Worm (Caenorhabditis elegans) whole organism, late embryonic: ENCODE results near the gene F59B2.8.

Experiments
- C08G9.2 ChIP-seq: sonication (generic microtip); optimal IDR thresholded peaks from 2 replicates; lab custom pipeline; 2016; ENCODE audit warnings: mild to moderate bottlenecking, missing genetic modification characterization, moderate library complexity, missing compliant biosample characterization
- C38D4.7 ChIP-seq: fragments of 200-800 bp; sonication (Bioruptor generic); optimal IDR thresholded peaks from 2 replicates; lab custom pipeline; 2018; ENCODE audit warnings: mild to moderate bottlenecking, missing genetic modification characterization, moderate library complexity, missing compliant biosample characterization
- F13H6.1 ChIP-seq: sonication (generic microtip); optimal IDR thresholded peaks from 2 replicates; lab custom pipeline; 2016; ENCODE audit warnings: missing genetic modification characterization, missing compliant biosample characterization
- K09A11.1 ChIP-seq: sonication (generic microtip); optimal IDR thresholded peaks from 2 replicates; lab custom pipeline; 2017; ENCODE audit warnings: antibody characterized with exemption, mild to moderate bottlenecking, missing genetic modification characterization, missing compliant biosample characterization; ENCODE audit not compliant: insufficient read depth
- ahr-1 ChIP-seq: sonication (generic microtip); optimal IDR thresholded peaks from 2 replicates; lab custom pipeline; 2016; ENCODE audit warnings: missing genetic modification characterization, missing compliant biosample characterization
- ceh-18 ChIP-seq: sonication (generic microtip); optimal IDR thresholded peaks from 2 replicates; lab custom pipeline; 2016; ENCODE audit warnings: missing genetic modification characterization, missing compliant biosample characterization
- ceh-34 ChIP-seq: sonication (generic microtip); optimal IDR thresholded peaks from 2 replicates; lab custom pipeline; 2016; ENCODE audit warnings: mild to moderate bottlenecking, missing genetic modification characterization, missing compliant biosample characterization
- ceh-45 ChIP-seq: fragments of 200-800 bp; sonication (Bioruptor generic); IDR thresholded peaks from 2 replicates; pipeline ENCODE4 v1.3.6; 2022; ENCODE audit warnings: missing genetic modification reagents, missing genetic modification characterization, missing compliant biosample characterization
- ceh-48 ChIP-seq: sonication (generic microtip); optimal IDR thresholded peaks from 2 replicates; lab custom pipeline; 2016; ENCODE audit warnings: missing genetic modification characterization, inconsistent platforms, missing compliant biosample characterization
- che-1 ChIP-seq: sonication (generic microtip); optimal IDR thresholded peaks from 2 replicates; lab custom pipeline; 2016; ENCODE audit warnings: mild to moderate bottlenecking, missing genetic modification characterization, missing compliant biosample characterization
- dmd-4 ChIP-seq: sonication (generic microtip); optimal IDR thresholded peaks from 2 replicates; lab custom pipeline; 2016; ENCODE audit warnings: borderline replicate concordance, missing genetic modification characterization, missing compliant biosample characterization
- dve-1 ChIP-seq: sonication (generic microtip); optimal IDR thresholded peaks from 2 replicates; lab custom pipeline; 2017; ENCODE audit warnings: antibody characterized with exemption, mild to moderate bottlenecking, missing genetic modification characterization, missing compliant biosample characterization
- elt-2 ChIP-seq: sonication (generic microtip); optimal IDR thresholded peaks from 2 replicates; lab custom pipeline; 2016; ENCODE audit warnings: missing genetic modification reagents, missing genetic modification characterization, missing compliant biosample characterization
- ets-4 ChIP-seq: sonication (generic microtip); optimal IDR thresholded peaks from 2 replicates; lab custom pipeline; 2016; ENCODE audit warnings: missing genetic modification characterization, missing compliant biosample characterization
- fkh-10 ChIP-seq: fragments of 150-350 bp; optimal IDR thresholded peaks from 2 replicates; lab custom pipeline; 2014; ENCODE audit warnings: missing biosample characterization, missing genetic modification reagents, missing genetic modification characterization
- fkh-6 ChIP-seq: sonication (generic microtip); optimal IDR thresholded peaks from 2 replicates; lab custom pipeline; 2016; ENCODE audit warnings: missing genetic modification characterization, missing compliant biosample characterization
- hlh-13 ChIP-seq: fragments of 200-800 bp; sonication (Bioruptor generic); optimal IDR thresholded peaks from 2 replicates; lab custom pipeline; 2018; ENCODE audit warnings: mild to moderate bottlenecking, missing genetic modification characterization, missing compliant biosample characterization
- hlh-30 ChIP-seq: sonication (generic microtip); optimal IDR thresholded peaks from 2 replicates; lab custom pipeline; 2017; ENCODE audit warnings: antibody characterized with exemption, missing genetic modification characterization, missing compliant biosample characterization; ENCODE audit not compliant: insufficient read depth
- hlh-6 ChIP-seq: sonication (generic microtip); optimal IDR thresholded peaks from 2 replicates; lab custom pipeline; 2016; ENCODE audit warnings: missing genotype, missing genetic modification characterization, missing compliant biosample characterization
- hlh-8 ChIP-seq: sonication (generic microtip); optimal IDR thresholded peaks from 2 replicates; lab custom pipeline; 2016; ENCODE audit warnings: missing genotype, missing genetic modification characterization, missing compliant biosample characterization
- lim-6 ChIP-seq: sonication (generic microtip); optimal IDR thresholded peaks from 2 replicates; lab custom pipeline; 2016; ENCODE audit warnings: missing genetic modification characterization, missing compliant biosample characterization
- lin-11 ChIP-seq: fragments of 200-800 bp; sonication (Bioruptor generic); optimal IDR thresholded peaks from 2 replicates; lab custom pipeline; 2018; ENCODE audit warnings: mild to moderate bottlenecking, missing genetic modification characterization, missing compliant biosample characterization
- nhr-232 ChIP-seq: sonication (generic microtip); optimal IDR thresholded peaks from 2 replicates; lab custom pipeline; 2016; ENCODE audit warnings: missing genetic modification characterization, missing compliant biosample characterization
- npax-4 ChIP-seq: sonication (generic microtip); optimal IDR thresholded peaks from 2 replicates; lab custom pipeline; 2016; ENCODE audit warnings: missing genetic modification characterization, missing compliant biosample characterization
- pag-3 ChIP-seq: sonication (generic microtip); optimal IDR thresholded peaks from 2 replicates; lab custom pipeline; 2016; ENCODE audit warnings: missing compliant biosample characterization, missing genetic modification characterization, borderline replicate concordance
- pat-9 ChIP-seq: fragments of 200-800 bp; sonication (Bioruptor generic); optimal IDR thresholded peaks from 2 replicates; lab custom pipeline; 2018; ENCODE audit warnings: mild to moderate bottlenecking, missing genetic modification characterization, moderate library complexity, missing compliant biosample characterization
- pha-2 ChIP-seq: sonication (generic microtip); optimal IDR thresholded peaks from 2 replicates; lab custom pipeline; 2017; ENCODE audit warnings: mild to moderate bottlenecking, missing genetic modification characterization, missing compliant biosample characterization
- pha-4 ChIP-seq: fragments of 150-350 bp; optimal IDR thresholded peaks from 2 replicates; lab custom pipeline; 2018; ENCODE audit warnings: missing biosample characterization, missing genetic modification reagents, missing genetic modification characterization
- pqm-1 ChIP-seq: sonication (generic microtip); optimal IDR thresholded peaks from 2 replicates; lab custom pipeline; 2016; ENCODE audit warnings: missing genetic modification characterization, missing compliant biosample characterization
- sdc-2 ChIP-seq: sonication (generic microtip); optimal IDR thresholded peaks from 2 replicates; lab custom pipeline; 2016; ENCODE audit warnings: missing genotype, missing genetic modification characterization, missing compliant biosample characterization
- sox-2 ChIP-seq: fragments of 200-800 bp; sonication (Bioruptor generic); IDR thresholded peaks from 2 replicates; pipeline ENCODE4 v1.3.6; 2022; ENCODE audit warnings: missing genetic modification reagents, missing genetic modification characterization, missing compliant biosample characterization
- sox-4 ChIP-seq: sonication (generic microtip); optimal IDR thresholded peaks from 2 replicates; lab custom pipeline; 2017; ENCODE audit warnings: mild to moderate bottlenecking, missing genetic modification characterization, inconsistent platforms, missing compliant biosample characterization
- syd-9 ChIP-seq: sonication (generic microtip); optimal IDR thresholded peaks from 2 replicates; lab custom pipeline; 2016; ENCODE audit warnings: mild to moderate bottlenecking, missing genetic modification characterization, moderate library complexity, missing compliant biosample characterization
- tbx-2 ChIP-seq: sonication (generic microtip); optimal IDR thresholded peaks from 2 replicates; lab custom pipeline; 2016; ENCODE audit warnings: missing genetic modification characterization, missing compliant biosample characterization
- tbx-7 ChIP-seq: sonication (generic microtip); optimal IDR thresholded peaks from 2 replicates; lab custom pipeline; 2016; ENCODE audit warnings: missing genotype, missing genetic modification characterization, missing compliant biosample characterization
- ttx-3 ChIP-seq: sonication (generic microtip); optimal IDR thresholded peaks from 2 replicates; lab custom pipeline; 2016; ENCODE audit warnings: missing genetic modification reagents, missing genetic modification characterization, missing compliant biosample characterization
- unc-3 ChIP-seq, 2 experiments: fragments of 200-800 bp in 1 of 2; sonication (Bioruptor generic) in 1 of 2; sonication (generic microtip) in 1 of 2; conservative IDR thresholded peaks in 1 of 2; optimal IDR thresholded peaks in 1 of 2; 2 replicates each; pipeline versions ENCODE4 v1.3.6 to Lab custom; 2016 to 2022; ENCODE audit warnings: missing compliant biosample characterization in 2 of 2, missing genetic modification characterization in 2 of 2, missing genetic modification reagents in 1 of 2

The F59B2.8 gene

DNA sequence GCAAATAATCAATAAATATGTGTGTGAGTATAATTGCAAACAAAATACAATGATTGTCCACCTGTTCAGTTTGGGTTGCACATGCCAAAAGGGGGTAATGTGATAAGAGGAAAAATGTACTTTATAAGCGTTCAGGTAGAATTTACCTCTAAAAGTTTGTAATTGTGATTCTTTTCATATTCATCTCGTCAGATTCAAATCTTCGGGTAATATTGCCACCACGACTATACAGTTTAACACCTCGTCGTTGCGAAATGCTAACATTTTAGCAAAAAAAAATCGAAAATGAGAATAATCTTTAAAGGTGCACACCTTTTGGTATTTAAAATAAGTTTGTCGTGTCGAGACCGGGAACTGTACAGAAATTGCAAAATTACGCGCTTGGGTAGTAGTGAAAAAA is 33.2 kb upstream of the F59B2.8 start, which contains the start of gene nac-2:
Gene nac-2, minus strand, starts transcription at position 101 of the 400 bp plus-strand sequence.
- no peak for TF ChIP-seq unc-3 (GFP tag; conservative IDR thresholded peaks at IDR 0.05; lab: Robert Waterston, UW)
- no peak for TF ChIP-seq unc-3 (tag; optimal IDR thresholded peaks at IDR 0.05; lab: Kevin White, UChicago)
- TF ChIP-seq che-1 = no peak
- no peak for TF ChIP-seq C38D4.7 (GFP tag; lab: Kevin White, UChicago)
- TF ChIP-seq ceh-45 (GFP tag; lab: Robert Waterston, UW) = no peak
- no peak for TF ChIP-seq pat-9 (tag; lab: Kevin White, UChicago)
- TF ChIP-seq npax-4 (tag; lab: Kevin White, UChicago) = no peak
- TF ChIP-seq dmd-4 (tag; lab: Kevin White, UChicago) = no peak
- TF ChIP-seq lim-6 (tag; lab: Kevin White, UChicago) = no peak
- no peak for TF ChIP-seq syd-9 (tag; lab: Kevin White, UChicago)
- TF ChIP-seq hlh-13 (GFP tag; lab: Kevin White, UChicago) = no peak
- no peak for TF ChIP-seq sox-4 (tag; lab: Kevin White, UChicago)
- TF ChIP-seq dve-1 (tag; lab: Kevin White, UChicago) = no peak
- TF ChIP-seq ceh-48 = no peak
- no peak for TF ChIP-seq pha-4 (tag; lab: Kevin White, UChicago)

DNA sequence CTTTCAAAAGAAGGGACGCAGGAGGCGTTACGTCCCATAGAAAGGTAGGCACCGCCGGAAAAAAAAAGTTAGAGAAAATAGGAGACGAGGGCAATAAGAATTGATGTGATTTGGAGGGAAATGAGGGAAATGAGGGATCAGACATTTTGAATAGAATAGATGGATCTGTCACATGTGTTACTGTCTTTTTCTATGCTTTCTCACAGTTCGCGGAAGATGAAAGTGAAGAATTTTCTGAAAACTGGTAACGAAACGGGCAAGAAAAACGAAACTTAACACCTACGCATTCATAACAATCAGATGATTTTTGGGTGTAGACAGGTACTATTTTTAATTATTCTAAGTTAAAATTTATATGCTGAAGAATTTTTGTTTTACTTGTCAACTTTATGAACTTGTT is 27.7 kb upstream of the F59B2.8 start, which contains the start of gene R107.9:
Gene R107.9, plus strand, starts transcription at position 301 of the 400 bp plus-strand sequence.
- TF ChIP-seq unc-3 (GFP tag; conservative IDR thresholded peaks at IDR 0.05; lab: Robert Waterston, UW) (no peak), unc-3 (tag; optimal IDR thresholded peaks at IDR 0.05; lab: Kevin White, UChicago) (no peak), F13H6.1 (tag; lab: Kevin White, UChicago) (no peak), C08G9.2 (tag; lab: Kevin White, UChicago) (no peak), fkh-10 (GFP tag; lab: Kevin White, UChicago) (no peak), hlh-6 (tag; lab: Kevin White, UChicago) (no peak), ceh-18 (no peak), dve-1 (tag; lab: Kevin White, UChicago) (no peak)

DNA sequence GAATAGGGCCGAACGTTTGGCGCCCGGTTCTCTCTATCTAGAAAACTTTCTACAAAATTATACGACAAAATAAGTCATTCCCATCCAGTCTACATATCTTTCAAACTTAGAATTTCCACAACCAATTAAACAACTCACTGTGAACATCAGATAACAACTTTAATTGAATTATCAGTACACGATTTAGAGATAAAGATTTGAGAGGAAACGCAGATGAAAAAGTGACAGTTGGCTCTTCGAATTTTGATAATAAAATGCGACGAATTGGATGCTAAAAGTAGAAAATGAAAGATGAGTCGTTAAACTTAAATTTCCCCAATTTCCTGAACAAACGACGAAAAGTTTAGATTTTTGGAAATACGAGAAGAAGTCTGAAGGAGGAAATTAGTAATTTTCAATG is 25.0 kb upstream of the F59B2.8 start:
- TF ChIP-seq hlh-6 (tag; lab: Kevin White, UChicago) = no peak
- no peak for TF ChIP-seq sdc-2
- TF ChIP-seq nhr-232 = no peak
- TF ChIP-seq K09A11.1 (tag; lab: Kevin White, UChicago) = no peak
- TF ChIP-seq fkh-6 (tag; lab: Kevin White, UChicago) = no peak
- no peak for TF ChIP-seq lin-11
- TF ChIP-seq tbx-2 (tag; lab: Kevin White, UChicago) = no peak
- no peak for TF ChIP-seq pha-2 (tag; lab: Kevin White, UChicago)
- TF ChIP-seq ets-4 (tag; lab: Kevin White, UChicago) = no peak
- no peak for TF ChIP-seq sox-2
- no peak for TF ChIP-seq che-1
- no peak for TF ChIP-seq dmd-4 (tag; lab: Kevin White, UChicago)
- no peak for TF ChIP-seq ttx-3
- no peak for TF ChIP-seq elt-2 (tag; lab: Kevin White, UChicago)
- TF ChIP-seq hlh-8 = no peak

DNA sequence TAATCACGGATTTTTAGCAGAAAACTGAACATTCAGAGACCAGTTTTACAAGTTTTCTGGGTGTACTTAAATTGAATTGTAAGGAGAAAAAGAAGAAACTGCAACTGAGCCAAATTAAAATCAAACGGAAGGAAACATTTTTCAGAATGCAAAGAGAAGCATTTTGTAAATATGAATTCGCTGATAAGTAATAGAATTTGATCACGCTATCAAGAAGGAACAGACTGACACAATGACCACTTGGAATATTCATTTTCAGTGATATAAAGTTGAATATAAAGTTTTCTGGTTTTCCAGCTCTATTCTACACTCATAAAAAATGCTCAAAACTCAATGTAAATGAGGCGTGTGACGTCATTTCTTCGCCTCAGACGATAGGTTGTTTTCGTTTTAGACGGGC is 24.1 kb upstream of the F59B2.8 start:
- TF ChIP-seq pqm-1 (no peak), che-1 (no peak), ets-4 (tag; lab: Kevin White, UChicago) (no peak), ceh-34 (tag; lab: Kevin White, UChicago) (no peak), ahr-1 (no peak), hlh-30 (tag; lab: Kevin White, UChicago) (no peak), hlh-13 (GFP tag; lab: Kevin White, UChicago) (no peak), lin-11 (no peak), ceh-48 (no peak), pha-2 (tag; lab: Kevin White, UChicago) (no peak), pag-3 (no peak), tbx-7 (tag; lab: Kevin White, UChicago) (no peak)
